Fruit fly (Drosophila melanogaster) Kc167 (cell line): ENCODE measurements around the gene CG31917.

Source experiments
- Myc ChIP-seq: fragments of >200 bp; optimal IDR thresholded peaks from 2 replicates; lab custom pipeline; 2017; ENCODE audit warnings: missing external identifiers
- Sin3A ChIP-seq: fragments of >200 bp; optimal IDR thresholded peaks from 2 replicates; lab custom pipeline; 2018; ENCODE audit warnings: missing external identifiers
- h ChIP-seq: fragments of >200 bp; optimal IDR thresholded peaks from 3 replicates; lab custom pipeline; 2018; ENCODE audit warnings: missing external identifiers
- ttk ChIP-seq: sonication (Bioruptor generic); optimal IDR thresholded peaks from 2 replicates; lab custom pipeline; 2017; ENCODE audit warnings: missing external identifiers

dm6 chr2L:5042076-5042475 is 31.4 kb upstream of the CG31917 start:
- no peak for TF ChIP-seq h
- TF ChIP-seq Sin3A (lab: Kevin White, UChicago), result no peak
- no peak for TF ChIP-seq ttk (lab: Kevin White, UChicago)
- TF ChIP-seq Myc (lab: Kevin White, UChicago), result no peak
